Fruit fly (Drosophila melanogaster) S2 (cell line): ENCODE data around the gene Kots.

Experiments
- CG8478 ChIP-seq: fragments of >200 bp; optimal IDR thresholded peaks from 2 replicates; lab custom pipeline; 2018
- CTCF ChIP-seq, 2 experiments: fragments of >200 bp; optimal IDR thresholded peaks; 2 replicates each; lab custom pipeline; 2018

DNA sequence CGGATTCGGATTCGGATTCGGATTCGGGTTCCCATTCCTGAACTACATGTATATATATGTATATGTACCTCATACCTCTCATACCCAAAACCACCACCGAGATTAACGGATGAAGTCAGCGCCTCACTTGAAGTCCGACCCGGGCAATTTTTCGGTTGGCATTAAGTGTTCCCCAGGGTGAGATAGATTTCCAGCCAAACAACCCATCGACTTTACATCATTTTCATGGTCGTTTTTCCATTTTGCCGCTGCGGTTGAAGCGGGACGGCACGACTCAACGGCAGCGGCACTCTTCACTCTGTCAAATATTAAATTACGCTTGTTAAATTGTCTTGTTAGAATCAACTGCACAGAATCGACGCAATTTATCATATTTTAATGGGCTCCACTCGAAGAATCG is 33.7 kb downstream of the Kots start:
- TF ChIP-seq CTCF (optimal IDR thresholded peaks at IDR 0.05; lab: Kevin White, UChicago) = no peak
- no peak for TF ChIP-seq CG8478 (lab: Kevin White, UChicago)
